Worm (Caenorhabditis elegans): ENCODE data around the gene aqp-4.
A peak's percentile ranks its signal among the peaks of the same experiment; 100 is the strongest.

Gene aqp-4

DNA sequence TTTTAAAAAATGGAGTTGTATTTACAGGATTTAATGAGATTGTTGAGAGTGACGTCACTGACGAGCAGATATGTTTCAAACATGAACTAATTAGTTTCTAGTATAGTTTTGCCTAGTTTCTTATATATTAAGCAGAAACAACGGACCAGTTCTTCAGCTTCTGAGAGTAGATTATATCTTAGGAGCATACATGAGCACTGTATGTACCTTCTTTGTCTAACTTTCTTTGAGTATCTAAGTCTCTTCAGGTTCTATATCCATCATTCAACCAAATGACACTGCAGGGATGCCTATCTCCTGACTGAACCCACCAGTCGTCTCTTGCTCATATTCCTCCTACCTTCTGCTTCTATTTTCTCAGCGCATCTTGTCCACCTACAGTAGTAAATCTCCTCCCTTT is 40.6 kb upstream of the aqp-4 start, which contains the start of gene her-1:
Gene her-1 (plus strand): TSS at position 301 of the 400 bp plus-strand sequence.
- no peak for TF ChIP-seq bed-2 (GFP tag; IDR thresholded peaks at IDR 0.05)
- no peak for TF ChIP-seq ztf-18 (tag; optimal IDR thresholded peaks at IDR 0.05)
- TF ChIP-seq hlh-12 (tag; optimal IDR thresholded peaks at IDR 0.05): no peak
- no peak for TF ChIP-seq rcor-1 (GFP tag; IDR thresholded peaks at IDR 0.05)
- TF ChIP-seq F37B4.10 (GFP tag; IDR thresholded peaks at IDR 0.05): no peak
- no peak for TF ChIP-seq F57A8.1 (GFP tag; optimal IDR thresholded peaks at IDR 0.05)
- TF ChIP-seq ztf-26 (tag; optimal IDR thresholded peaks at IDR 0.05): no peak
- TF ChIP-seq snpc-3.4 (tag; optimal IDR thresholded peaks at IDR 0.05): no peak
- TF ChIP-seq gei-17 (GFP tag; optimal IDR thresholded peaks at IDR 0.05): no peak
- no peak for TF ChIP-seq Y53F4B.3 (GFP tag; IDR thresholded peaks at IDR 0.05)
- no peak for TF ChIP-seq ztf-25 (GFP tag; IDR thresholded peaks at IDR 0.05)
- TF ChIP-seq repo-1 (tag; optimal IDR thresholded peaks at IDR 0.05): no peak
- TF ChIP-seq nfyb-1 (GFP tag; IDR thresholded peaks at IDR 0.05): no peak
- no peak for TF ChIP-seq lag-1 (GFP tag; IDR thresholded peaks at IDR 0.05)
- no peak for TF ChIP-seq cebp-1 (GFP tag; IDR thresholded peaks at IDR 0.05)
- TF ChIP-seq cebp-1 (tag; optimal IDR thresholded peaks at IDR 0.05): no peak
- no peak for TF ChIP-seq nhr-179 (tag; optimal IDR thresholded peaks at IDR 0.05)
- TF ChIP-seq attf-6 (GFP tag; IDR thresholded peaks at IDR 0.05): no peak
- TF ChIP-seq let-526 (GFP tag; IDR thresholded peaks at IDR 0.05): no peak

DNA sequence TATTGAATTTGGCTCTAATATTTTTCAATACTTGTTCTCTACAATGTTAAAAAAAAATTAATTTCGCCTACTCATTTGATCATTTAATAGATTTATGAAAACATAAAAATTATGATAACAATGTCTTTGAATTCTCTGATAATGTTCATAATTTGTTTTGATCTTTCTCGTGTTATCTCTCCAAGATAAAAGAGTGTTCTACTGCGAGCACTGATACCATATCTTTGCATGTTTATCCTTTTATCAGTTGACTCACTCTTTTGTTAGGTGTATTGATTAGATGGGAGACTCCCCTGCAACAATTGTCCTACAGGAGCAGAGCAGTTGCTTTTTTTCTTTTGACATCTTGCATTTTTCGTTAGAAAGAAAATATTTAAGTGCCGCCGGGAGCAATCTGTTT is 38.1 kb upstream of the aqp-4 start:
- TF ChIP-seq lin-26 (GFP tag; IDR thresholded peaks at IDR 0.05): no peak

DNA sequence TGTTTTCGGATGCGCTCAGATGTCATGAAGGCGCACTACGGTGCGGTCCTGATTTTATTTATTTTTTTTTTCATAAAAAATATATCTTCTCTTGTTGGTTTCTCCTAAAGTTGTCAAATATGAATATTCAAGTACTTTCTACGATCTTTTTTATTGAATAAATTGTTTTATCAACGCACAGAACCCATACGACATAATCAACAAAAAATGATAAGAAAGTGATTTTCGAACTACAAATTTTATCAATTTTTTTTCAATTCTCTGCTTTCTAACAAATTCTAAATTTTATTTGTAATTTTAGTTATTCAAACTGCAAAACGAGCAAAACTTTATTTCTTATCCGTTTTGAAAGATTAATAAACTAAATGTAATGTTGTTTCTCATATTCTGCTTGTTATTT is 35.5 kb upstream of the aqp-4 start:
- TF ChIP-seq nhr-80 (tag; optimal IDR thresholded peaks at IDR 0.05): peak; percentile 10
- TF ChIP-seq F57A8.1 (GFP tag; optimal IDR thresholded peaks at IDR 0.05): no peak

DNA sequence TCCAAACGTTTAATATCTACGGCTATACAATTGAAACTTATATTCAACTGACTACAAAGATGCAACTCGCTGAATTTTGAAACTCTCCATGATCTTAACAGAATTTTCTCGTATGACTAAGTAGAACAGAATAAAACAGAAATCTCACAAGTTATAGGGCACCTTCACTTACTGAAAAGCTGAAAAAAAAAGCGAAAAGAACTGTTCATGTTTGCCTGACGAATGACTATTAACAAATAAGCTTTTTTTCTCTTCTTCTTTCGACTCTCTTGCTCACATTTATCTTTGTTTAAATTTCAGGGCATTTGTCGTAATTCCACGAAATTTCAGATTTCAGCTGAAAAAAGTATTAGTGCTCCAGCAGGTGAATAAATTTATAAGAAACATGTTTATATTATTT is 34.6 kb upstream of the aqp-4 start, which contains the start of gene xbx-6:
Gene xbx-6 (plus strand): TSS at position 301 of the 400 bp plus-strand sequence.
- TF ChIP-seq mes-4 (tag; optimal IDR thresholded peaks at IDR 0.05) (no peak), aptf-3 (GFP tag; IDR thresholded peaks at IDR 0.05) (no peak), madf-6 (GFP tag; IDR thresholded peaks at IDR 0.05) (no peak), F39B2.1 (GFP tag; IDR thresholded peaks at IDR 0.05) (no peak), hmg-1.2 (GFP tag; IDR thresholded peaks at IDR 0.05) (no peak), rec-8 (tag; optimal IDR thresholded peaks at IDR 0.05) (no peak), ztf-28 (GFP tag; IDR thresholded peaks at IDR 0.05) (no peak)

DNA sequence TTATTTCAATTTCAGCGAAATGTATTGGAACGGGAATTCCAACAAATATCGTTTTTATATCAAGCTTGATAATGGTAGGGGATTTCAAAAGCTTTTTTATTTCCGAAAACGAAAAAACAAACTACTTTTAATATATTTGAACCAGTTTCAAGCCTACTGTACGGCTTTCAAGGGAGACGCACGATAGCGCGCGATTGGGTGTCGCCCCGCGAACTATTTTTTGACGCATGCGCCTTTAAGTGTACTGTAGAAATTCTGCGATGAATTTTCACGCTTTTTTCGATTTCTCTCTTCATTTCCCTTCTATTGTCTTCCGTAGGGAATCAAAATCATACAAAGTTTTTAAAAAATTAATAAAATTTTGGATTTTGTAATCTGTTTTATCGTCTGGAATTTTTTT is 33.8 kb upstream of the aqp-4 start:
- TF ChIP-seq F22D6.2 (tag; optimal IDR thresholded peaks at IDR 0.05) (no peak), xnd-1 (tag; optimal IDR thresholded peaks at IDR 0.05) (peak; percentile 42), madf-6 (GFP tag; IDR thresholded peaks at IDR 0.05) (peak; percentile 83), tbp1 (GFP tag; optimal IDR thresholded peaks at IDR 0.05) (no peak), athp-1 (tag; optimal IDR thresholded peaks at IDR 0.05) (no peak), dpl-1 (GFP tag; optimal IDR thresholded peaks at IDR 0.05) (peak; percentile 43), mcd-1 (GFP tag; IDR thresholded peaks at IDR 0.05) (no peak), madf-8 (GFP tag; conservative IDR thresholded peaks at IDR 0.05) (peak; percentile 44), F33H1.4 (GFP tag; IDR thresholded peaks at IDR 0.05) (peak; percentile 64), ztf-25 (GFP tag; IDR thresholded peaks at IDR 0.05) (no peak), fkh-3 (tag; optimal IDR thresholded peaks at IDR 0.05) (no peak), ceh-91 (GFP tag; IDR thresholded peaks at IDR 0.05) (peak; percentile 63), rcor-1 (GFP tag; IDR thresholded peaks at IDR 0.05) (no peak), lsl-1 (GFP tag; optimal IDR thresholded peaks at IDR 0.05) (peak; percentile 86), F57C9.4 (tag; optimal IDR thresholded peaks at IDR 0.05) (no peak), efl-1 (GFP tag; optimal IDR thresholded peaks at IDR 0.05) (peak; percentile 85)

Data from whole organism, young adult.